Worm (Caenorhabditis elegans) whole organism, mixed stage, embryonic: ENCODE measurements around the gene F18F11.4.

Source experiments
- ceh-39 ChIP-seq: fragments of 150-350 bp; optimal IDR thresholded peaks from 2 replicates; lab custom pipeline; 2014; ENCODE audit warnings: missing biosample characterization, missing genetic modification characterization
- elt-1 ChIP-seq: sonication (generic microtip); optimal IDR thresholded peaks from 2 replicates; lab custom pipeline; 2017; ENCODE audit warnings: missing genetic modification characterization, mild to moderate bottlenecking, missing compliant biosample characterization, antibody characterized with exemption, moderate library complexity, borderline replicate concordance; ENCODE audit not compliant: insufficient read depth
- nhr-28 ChIP-seq: fragments of 150-350 bp; optimal IDR thresholded peaks from 2 replicates; lab custom pipeline; 2014; ENCODE audit warnings: missing biosample characterization, missing genetic modification characterization
- pha-4 ChIP-seq: fragments of 150-350 bp; optimal IDR thresholded peaks from 2 replicates; lab custom pipeline; 2018; ENCODE audit warnings: missing biosample characterization, missing genetic modification reagents, missing genetic modification characterization
- unc-39 ChIP-seq: fragments of 150-350 bp; optimal IDR thresholded peaks from 2 replicates; lab custom pipeline; 2014; ENCODE audit warnings: missing biosample characterization, missing genetic modification characterization
- unc-62 ChIP-seq: fragments of 150-350 bp; optimal IDR thresholded peaks from 2 replicates; lab custom pipeline; 2014; ENCODE audit warnings: missing biosample characterization, missing genetic modification reagents, missing genetic modification characterization

- no peak for TF ChIP-seq unc-39 (tag; lab: Kevin White, UChicago)
- no peak for TF ChIP-seq elt-1 (tag; lab: Kevin White, UChicago)
- TF ChIP-seq pha-4 (tag; lab: Kevin White, UChicago), result no peak
- TF ChIP-seq ceh-39 (tag; lab: Kevin White, UChicago), result no peak
- no peak for TF ChIP-seq nhr-28 (tag; lab: Kevin White, UChicago)
- no peak for TF ChIP-seq unc-62 (GFP tag; lab: Kevin White, UChicago)
Measured at ce11 chrIV:379605-380004, 49.0 kb downstream of the F18F11.4 start.
